Worm (Caenorhabditis elegans): ENCODE measurements around the gene F18E9.8.

DNA sequence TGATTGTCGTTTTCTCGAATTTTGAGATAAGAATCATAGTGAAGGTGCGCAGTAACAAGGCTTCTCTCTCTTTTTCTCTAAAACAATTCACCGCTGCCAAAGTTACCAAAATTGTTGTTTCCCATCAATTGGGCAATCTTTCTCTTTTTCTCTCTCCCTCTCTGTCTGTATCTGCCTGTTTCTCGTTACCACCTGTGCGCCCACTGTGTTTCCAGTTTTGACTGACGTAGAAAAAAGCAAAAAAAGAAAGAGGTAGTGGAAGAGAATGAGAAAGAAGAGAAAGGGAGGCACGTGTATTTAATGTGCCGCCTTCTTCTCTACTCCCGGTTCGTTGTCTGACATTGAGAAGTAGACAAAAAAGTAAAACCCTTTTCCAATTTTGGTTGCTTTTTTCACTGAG lies 31.2 kb downstream of the F18E9.8 start:
- no peak for TF ChIP-seq F13C5.2 (tag; optimal IDR thresholded peaks at IDR 0.05)
- TF ChIP-seq tbx-11 (GFP tag; IDR thresholded peaks at IDR 0.05), result no peak
- no peak for TF ChIP-seq ama-1 (optimal IDR thresholded peaks at IDR 0.05)
- TF ChIP-seq hmg-4 (GFP tag; optimal IDR thresholded peaks at IDR 0.05), result no peak
- TF ChIP-seq B0310.2 (tag; optimal IDR thresholded peaks at IDR 0.05), result no peak
